Fruit fly (Drosophila melanogaster): ENCODE data around the gene CG6340.

CG6340 gene

dm6 chrX:15495600-15496379 is 13.6 kb downstream of the CG6340 start:
- TF ChIP-seq CG12768 (GFP tag; optimal IDR thresholded peaks at IDR 0.05), result no peak
- TF ChIP-seq CG14711 (tag; optimal IDR thresholded peaks at IDR 0.05), result no peak
- TF ChIP-seq CG5204 (GFP tag; optimal IDR thresholded peaks at IDR 0.05), result no peak
- TF ChIP-seq CG7045 (GFP tag; optimal IDR thresholded peaks at IDR 0.05), result no peak
- TF ChIP-seq Crg-1 (GFP tag; optimal IDR thresholded peaks at IDR 0.05), result no peak
- TF ChIP-seq Hr96 (GFP tag; optimal IDR thresholded peaks at IDR 0.05), result no peak
- no peak for TF ChIP-seq Mnt (GFP tag; optimal IDR thresholded peaks at IDR 0.05)

- peak; percentile 90 for TF ChIP-seq tj (GFP tag; optimal IDR thresholded peaks at IDR 0.05)
- TF ChIP-seq Hr96 (GFP tag; optimal IDR thresholded peaks at IDR 0.05), result no peak
- peak; percentile 22 for TF ChIP-seq cic (GFP tag; optimal IDR thresholded peaks at IDR 0.05)
Observed at dm6 chrX:15496651-15497409, 14.7 kb downstream of the CG6340 start.

dm6 chrX:15497440-15498271 is 15.5 kb downstream of the CG6340 start:
- TF ChIP-seq pad (GFP tag; optimal IDR thresholded peaks at IDR 0.05) (peak; percentile 54), CG11617 (GFP tag; optimal IDR thresholded peaks at IDR 0.05) (peak; percentile 17), bab1 (GFP tag; optimal IDR thresholded peaks at IDR 0.05) (no peak), CG14711 (tag; optimal IDR thresholded peaks at IDR 0.05) (peak; percentile 27), CG7101 (tag; optimal IDR thresholded peaks at IDR 0.05) (peak; percentile 58), cnc (optimal IDR thresholded peaks at IDR 0.05) (no peak), Crg-1 (GFP tag; optimal IDR thresholded peaks at IDR 0.05) (peak; percentile 0), tj (GFP tag; optimal IDR thresholded peaks at IDR 0.05) (peak; percentile 96), CG5204 (GFP tag; optimal IDR thresholded peaks at IDR 0.05) (peak; percentile 3), Hr96 (GFP tag; optimal IDR thresholded peaks at IDR 0.05) (peak; percentile 30)

- TF ChIP-seq bab1 (GFP tag; optimal IDR thresholded peaks at IDR 0.05) (peak; percentile 59), cnc (optimal IDR thresholded peaks at IDR 0.05) (no peak), CG7045 (GFP tag; optimal IDR thresholded peaks at IDR 0.05) (no peak), CG14711 (tag; optimal IDR thresholded peaks at IDR 0.05) (no peak), Clk (GFP tag; optimal IDR thresholded peaks at IDR 0.05) (no peak), CG33017 (tag; optimal IDR thresholded peaks at IDR 0.05) (no peak), Mnt (GFP tag; optimal IDR thresholded peaks at IDR 0.05) (peak; percentile 73), CG1620 (GFP tag; optimal IDR thresholded peaks at IDR 0.05) (peak; percentile 52), ovo (GFP tag; optimal IDR thresholded peaks at IDR 0.05) (no peak), kay (GFP tag; ENCODE audit: borderline replicate concordance) (no peak), pad (GFP tag; optimal IDR thresholded peaks at IDR 0.05) (peak; percentile 94), CG7101 (tag; optimal IDR thresholded peaks at IDR 0.05) (peak; percentile 31), cic (GFP tag; optimal IDR thresholded peaks at IDR 0.05) (peak; percentile 8), toe (GFP tag; optimal IDR thresholded peaks at IDR 0.05) (no peak), tj (GFP tag; optimal IDR thresholded peaks at IDR 0.05) (peak; percentile 73), CG12768 (GFP tag; optimal IDR thresholded peaks at IDR 0.05) (peak; percentile 34), Crg-1 (GFP tag; optimal IDR thresholded peaks at IDR 0.05) (no peak), CG11617 (GFP tag; optimal IDR thresholded peaks at IDR 0.05) (peak; percentile 30), Hr96 (GFP tag; optimal IDR thresholded peaks at IDR 0.05) (peak; percentile 27), CG5204 (GFP tag; optimal IDR thresholded peaks at IDR 0.05) (no peak)
Observed at dm6 chrX:15498791-15499190, 16.6 kb downstream of the CG6340 start.

dm6 chrX:15499996-15500904 is 18.1 kb downstream of the CG6340 start:
- TF ChIP-seq tj (GFP tag; optimal IDR thresholded peaks at IDR 0.05), result peak; percentile 93
- no peak for TF ChIP-seq Crg-1 (GFP tag; optimal IDR thresholded peaks at IDR 0.05)

All from whole organism, adult.